Fruit fly (Drosophila melanogaster): ENCODE results near the gene Dab.

Dab gene

dm6 chr3L:16697069-16697468 is 14.9 kb upstream of the Dab start (continued):
- TF ChIP-seq CG8924 (tag; optimal IDR thresholded peaks at IDR 0.05) (peak; percentile 45), Optix (GFP tag; IDR thresholded peaks at IDR 0.05) (no peak), crp (GFP tag; optimal IDR thresholded peaks at IDR 0.05) (no peak), CG13424 (tag; optimal IDR thresholded peaks at IDR 0.05) (peak; percentile 39), ewg (GFP tag; optimal IDR thresholded peaks at IDR 0.05) (no peak), chn (GFP tag; optimal IDR thresholded peaks at IDR 0.05) (no peak), corto (GFP tag; optimal IDR thresholded peaks at IDR 0.05) (no peak), psq (GFP tag; optimal IDR thresholded peaks at IDR 0.05) (no peak), Elba2 (GFP tag; optimal IDR thresholded peaks at IDR 0.05) (no peak), CG4360 (GFP tag; IDR thresholded peaks at IDR 0.05) (no peak), crol (GFP tag; IDR thresholded peaks at IDR 0.05) (no peak), Pdp1 (GFP tag; optimal IDR thresholded peaks at IDR 0.05) (no peak), gcm (GFP tag; optimal IDR thresholded peaks at IDR 0.05) (no peak), dati (GFP tag; IDR thresholded peaks at IDR 0.05) (no peak), HLH54F (GFP tag; optimal IDR thresholded peaks at IDR 0.05) (no peak), ara (GFP tag; IDR thresholded peaks at IDR 0.05) (0 out of 2 replicates have a peak, but pooled peaks have one; percentile 39), nerfin-1 (tag; optimal IDR thresholded peaks at IDR 0.05) (no peak), zf30C (GFP tag; optimal IDR thresholded peaks at IDR 0.05) (no peak), CG1024 (GFP tag; IDR thresholded peaks at IDR 0.05) (no peak), wek (GFP tag; optimal IDR thresholded peaks at IDR 0.05) (no peak), CG1792 (GFP tag; optimal IDR thresholded peaks at IDR 0.05) (no peak), ERR (GFP tag; optimal IDR thresholded peaks at IDR 0.05) (no peak), lbe (GFP tag; optimal IDR thresholded peaks at IDR 0.05) (no peak), NC2β (GFP tag; optimal IDR thresholded peaks at IDR 0.05) (no peak), CG11247 (GFP tag; IDR thresholded peaks at IDR 0.05) (no peak), CG32767 (GFP tag; IDR thresholded peaks at IDR 0.05) (no peak), CG13287 (GFP tag; IDR thresholded peaks at IDR 0.05; ENCODE audit: partially characterized antibody) (no peak), toy (GFP tag; IDR thresholded peaks at IDR 0.05) (no peak), Med (GFP tag) (no peak), Jarid2 (GFP tag; optimal IDR thresholded peaks at IDR 0.05) (no peak), TFAM (GFP tag; optimal IDR thresholded peaks at IDR 0.05) (no peak), CG16813 (GFP tag; IDR thresholded peaks at IDR 0.05; ENCODE audit: partially characterized antibody) (no peak), ATbp (GFP tag; optimal IDR thresholded peaks at IDR 0.05) (no peak), Doc3 (GFP tag; IDR thresholded peaks at IDR 0.05; ENCODE audit: partially characterized antibody) (no peak), lab (GFP tag; optimal IDR thresholded peaks at IDR 0.05) (peak; percentile 3), bigmax (GFP tag; optimal IDR thresholded peaks at IDR 0.05) (no peak), NC2α (GFP tag; optimal IDR thresholded peaks at IDR 0.05) (no peak), CG3847 (GFP tag; IDR thresholded peaks at IDR 0.05) (peak; percentile 37), tx (GFP tag; optimal IDR thresholded peaks at IDR 0.05) (no peak), zfh1 (GFP tag; IDR thresholded peaks at IDR 0.05) (peak; percentile 43; the same call in 1 of the 3 replicates), CG8359 (GFP tag; optimal IDR thresholded peaks at IDR 0.05; ENCODE audit: borderline replicate concordance) (no peak), da (GFP tag; optimal IDR thresholded peaks at IDR 0.05) (no peak), HLH4C (GFP tag; IDR thresholded peaks at IDR 0.05; ENCODE audit: partially characterized antibody) (no peak), Sox102F (GFP tag; optimal IDR thresholded peaks at IDR 0.05) (peak; percentile 75), insv (GFP tag; optimal IDR thresholded peaks at IDR 0.05) (no peak), CG31388 (GFP tag; optimal IDR thresholded peaks at IDR 0.05) (no peak), gem (tag; optimal IDR thresholded peaks at IDR 0.05) (peak; percentile 69), CG2202 (tag; optimal IDR thresholded peaks at IDR 0.05) (no peak), pzg (GFP tag; optimal IDR thresholded peaks at IDR 0.05) (no peak), CG6854 (GFP tag; optimal IDR thresholded peaks at IDR 0.05) (no peak), MTF-1 (GFP tag; optimal IDR thresholded peaks at IDR 0.05; ENCODE audit: borderline replicate concordance) (no peak)
